Fruit fly (Drosophila melanogaster): ENCODE measurements around the gene ovo.

The ovo gene

dm6 chrX:5085964-5086707 lies 38.1 kb downstream of the ovo start (continued):
- TF ChIP-seq CG15336 (GFP tag; IDR thresholded peaks at IDR 0.05) (peak; percentile 63), topi (GFP tag; optimal IDR thresholded peaks at IDR 0.05) (peak; percentile 60), fd59A (GFP tag; optimal IDR thresholded peaks at IDR 0.05) (no peak), eg (GFP tag; IDR thresholded peaks at IDR 0.05) (peak; percentile 46; the same call in 1 of the 3 replicates), Hr38 (GFP tag; optimal IDR thresholded peaks at IDR 0.05) (no peak), dsx (GFP tag; optimal IDR thresholded peaks at IDR 0.05; ENCODE audit: poor library complexity, severe bottlenecking) (peak; percentile 31), dac (GFP tag; optimal IDR thresholded peaks at IDR 0.05) (peak; percentile 36), Blimp-1 (GFP tag; optimal IDR thresholded peaks at IDR 0.05) (no peak), CG34406 (GFP tag; optimal IDR thresholded peaks at IDR 0.05) (peak; percentile 41), CG3032 (tag; optimal IDR thresholded peaks at IDR 0.05) (peak; percentile 11), Ets21C (GFP tag; optimal IDR thresholded peaks at IDR 0.05) (no peak), Sox102F (GFP tag; optimal IDR thresholded peaks at IDR 0.05) (peak; percentile 52), CG6276 (GFP tag; optimal IDR thresholded peaks at IDR 0.05) (peak; percentile 45), Sox15 (GFP tag; optimal IDR thresholded peaks at IDR 0.05) (peak; percentile 19), CG8632 (GFP tag; optimal IDR thresholded peaks at IDR 0.05) (peak; percentile 45), Eip78C (GFP tag) (peak; percentile 70), Hr4 (GFP tag; optimal IDR thresholded peaks at IDR 0.05) (peak; percentile 61), CG6854 (GFP tag; optimal IDR thresholded peaks at IDR 0.05) (no peak), CG16779 (tag; optimal IDR thresholded peaks at IDR 0.05) (no peak), Met (GFP tag; optimal IDR thresholded peaks at IDR 0.05) (peak; percentile 63), CG4318 (GFP tag; optimal IDR thresholded peaks at IDR 0.05) (peak; percentile 53), CG10631 (GFP tag; optimal IDR thresholded peaks at IDR 0.05) (peak; percentile 55), CG6163 (GFP tag; IDR thresholded peaks at IDR 0.05) (0 out of 3 replicates have a peak, but pooled peaks have one; percentile 60), pdm3 (GFP tag; optimal IDR thresholded peaks at IDR 0.05) (peak; percentile 50), net (GFP tag; optimal IDR thresholded peaks at IDR 0.05) (no peak), CG31627 (GFP tag; optimal IDR thresholded peaks at IDR 0.05) (peak; percentile 44), CG11762 (GFP tag; optimal IDR thresholded peaks at IDR 0.05; ENCODE audit: insufficient read depth) (peak; percentile 13), CG6792 (GFP tag; optimal IDR thresholded peaks at IDR 0.05) (peak; percentile 46), Lpt (GFP tag; optimal IDR thresholded peaks at IDR 0.05) (no peak), esn (GFP tag; optimal IDR thresholded peaks at IDR 0.05) (peak; percentile 57), CG8119 (GFP tag; IDR thresholded peaks at IDR 0.05) (peak; percentile 62; the same call in 1 of the 3 replicates), CG6808 (GFP tag; optimal IDR thresholded peaks at IDR 0.05) (no peak), svp (GFP tag) (peak; percentile 80), acj6 (GFP tag; optimal IDR thresholded peaks at IDR 0.05) (peak; percentile 44), fkh (GFP tag; optimal IDR thresholded peaks at IDR 0.05) (peak; percentile 69), Eip75B (GFP tag; optimal IDR thresholded peaks at IDR 0.05) (peak; percentile 15), OdsH (GFP tag; optimal IDR thresholded peaks at IDR 0.05) (peak; percentile 33), CG11294 (GFP tag; IDR thresholded peaks at IDR 0.05) (no peak), fd85E (GFP tag; optimal IDR thresholded peaks at IDR 0.05) (no peak), lz (GFP tag; optimal IDR thresholded peaks at IDR 0.05) (peak; percentile 50)

Data from whole organism, prepupa.